Worm (Caenorhabditis elegans) whole organism, L4 larva: ENCODE measurements around the gene sra-31.
A peak's percentile ranks its signal among the peaks of the same experiment; 100 is the strongest.

Experiments
- Y105C5A.15 ChIP-seq: fragments of 200-800 bp; sonication (Bioruptor generic); IDR thresholded peaks from 2 replicates; pipeline ENCODE4 v1.3.6; 2022; ENCODE audit warnings: missing genetic modification characterization, missing compliant biosample characterization
- Y5F2A.4 ChIP-seq: fragments of 200-800 bp; sonication (Bioruptor generic); optimal IDR thresholded peaks from 2 replicates; lab custom pipeline; 2018; ENCODE audit warnings: mild to moderate bottlenecking, missing genetic modification characterization, missing compliant biosample characterization
- Y75B8A.6 ChIP-seq: fragments of 200-800 bp; sonication (Bioruptor generic); IDR thresholded peaks from 2 replicates; pipeline ENCODE4 v1.3.6; 2022; ENCODE audit warnings: missing genetic modification reagents, missing genetic modification characterization, missing compliant biosample characterization
- ZK337.2 ChIP-seq: fragments of 200-800 bp; sonication (Bioruptor generic); IDR thresholded peaks from 2 replicates; pipeline ENCODE4 v1.3.6; 2022; ENCODE audit warnings: missing genetic modification reagents, missing genetic modification characterization, missing compliant biosample characterization
- ZK546.5 ChIP-seq, 2 experiments: sonication (generic microtip); optimal IDR thresholded peaks; 2 replicates each; lab custom pipeline; 2017; ENCODE audit warnings: missing biosample characterization in 2 of 2, missing genetic modification characterization in 2 of 2
- aha-1 ChIP-seq: fragments of 150-350 bp; peaks from one replicate; lab custom pipeline; 2014; ENCODE audit warnings: missing biosample characterization, missing genetic modification characterization
- aly-2 ChIP-seq: sonication (generic microtip); optimal IDR thresholded peaks from 2 replicates; lab custom pipeline; 2018; ENCODE audit warnings: missing biosample characterization, missing genetic modification characterization
- ama-1 ChIP-seq: fragments of 150-350 bp; optimal IDR thresholded peaks from 2 replicates; lab custom pipeline; 2014; ENCODE audit warnings: inconsistent platforms, mixed read lengths
- arid-1 ChIP-seq: fragments of 200-800 bp; sonication (Bioruptor generic); conservative IDR thresholded peaks from 2 replicates; pipeline ENCODE4 v1.3.6; 2022; ENCODE audit warnings: missing genetic modification reagents, missing genetic modification characterization, missing compliant biosample characterization
- ceh-20 ChIP-seq: fragments of 200-800 bp; sonication (Bioruptor generic); IDR thresholded peaks from 2 replicates; pipeline ENCODE4 v1.3.6; 2022; ENCODE audit warnings: missing genetic modification reagents, missing genetic modification characterization, missing compliant biosample characterization
- ceh-44 ChIP-seq: fragments of 200-800 bp; sonication (Bioruptor generic); IDR thresholded peaks from 2 replicates; pipeline ENCODE4 v1.3.6; 2022; ENCODE audit warnings: missing genetic modification reagents, missing genetic modification characterization, missing compliant biosample characterization
- ceh-62 ChIP-seq: sonication (generic microtip); optimal IDR thresholded peaks from 2 replicates; lab custom pipeline; 2017; ENCODE audit warnings: missing biosample characterization, missing genetic modification characterization
- cey-2 ChIP-seq: sonication (generic microtip); optimal IDR thresholded peaks from 3 replicates; lab custom pipeline; 2017; ENCODE audit warnings: missing genetic modification characterization, mild to moderate bottlenecking, missing compliant biosample characterization, antibody characterized with exemption, borderline replicate concordance; ENCODE audit not compliant: insufficient read depth
- daf-16 ChIP-seq, 3 experiments: sonication (generic microtip); optimal IDR thresholded peaks; 2 replicates each; lab custom pipeline; 2016 to 2017; ENCODE audit warnings: missing genetic modification characterization in 3 of 3, missing genetic modification reagents in 3 of 3, mild to moderate bottlenecking in 2 of 3, missing compliant biosample characterization in 2 of 3, missing biosample characterization in 1 of 3, moderate library complexity in 1 of 3
- daf-19 ChIP-seq: fragments of 200-800 bp; sonication (Bioruptor generic); conservative IDR thresholded peaks from 2 replicates; pipeline ENCODE4 v1.3.6; 2022; ENCODE audit warnings: missing genetic modification characterization, missing compliant biosample characterization
- dmd-6 ChIP-seq: fragments of 200-800 bp; sonication (Bioruptor generic); IDR thresholded peaks from 2 replicates; pipeline ENCODE4 v1.3.6; 2022; ENCODE audit warnings: missing genetic modification reagents, missing genetic modification characterization, missing compliant biosample characterization
- dve-1 ChIP-seq: sonication (generic microtip); optimal IDR thresholded peaks from 2 replicates; lab custom pipeline; 2017; ENCODE audit warnings: antibody characterized with exemption, mild to moderate bottlenecking, missing genetic modification characterization, missing compliant biosample characterization; ENCODE audit not compliant: insufficient read depth
- fkh-10 ChIP-seq: fragments of 150-350 bp; optimal IDR thresholded peaks from 2 replicates; lab custom pipeline; 2014; ENCODE audit warnings: missing biosample characterization, missing genetic modification reagents, missing genetic modification characterization
- fos-1 ChIP-seq: fragments of 150-350 bp; optimal IDR thresholded peaks from 2 replicates; lab custom pipeline; 2014; ENCODE audit warnings: missing biosample characterization, missing genetic modification characterization
- gei-8 ChIP-seq: fragments of 200-800 bp; sonication (Bioruptor generic); optimal IDR thresholded peaks from 2 replicates; lab custom pipeline; 2018; ENCODE audit warnings: mild to moderate bottlenecking, missing genetic modification characterization, missing compliant biosample characterization
- hlh-30 ChIP-seq: sonication (generic microtip); optimal IDR thresholded peaks from 2 replicates; lab custom pipeline; 2017; ENCODE audit warnings: antibody characterized with exemption, mild to moderate bottlenecking, missing genetic modification characterization, missing compliant biosample characterization; ENCODE audit not compliant: insufficient read depth
- hmg-1.1 ChIP-seq: fragments of 200-800 bp; sonication (Bioruptor generic); IDR thresholded peaks from 2 replicates; pipeline ENCODE4 v1.3.6; 2022; ENCODE audit warnings: missing genetic modification reagents, missing genetic modification characterization, missing compliant biosample characterization
- lim-7 ChIP-seq: fragments of 200-800 bp; sonication (Bioruptor generic); IDR thresholded peaks from 2 replicates; pipeline ENCODE4 v1.3.6; 2022; ENCODE audit warnings: missing genetic modification characterization, missing compliant biosample characterization
- lin-15B ChIP-seq: fragments of 150-350 bp; sonication (generic microtip); optimal IDR thresholded peaks from 3 replicates; lab custom pipeline; 2014; ENCODE audit warnings: missing biosample characterization, missing genetic modification characterization
- lin-29 ChIP-seq: fragments of 200-800 bp; sonication (Bioruptor generic); IDR thresholded peaks from 2 replicates; pipeline ENCODE4 v1.3.6; 2022; ENCODE audit warnings: missing genetic modification reagents, missing genetic modification characterization, missing compliant biosample characterization
- lin-39 ChIP-seq: fragments of 150-350 bp; optimal IDR thresholded peaks from 2 replicates; lab custom pipeline; 2014; ENCODE audit warnings: missing biosample characterization, missing genetic modification reagents, missing genetic modification characterization
- madf-9 ChIP-seq: fragments of 200-800 bp; sonication (Bioruptor generic); conservative IDR thresholded peaks from 2 replicates; pipeline ENCODE4 v1.3.6; 2022; ENCODE audit warnings: missing genetic modification reagents, missing genetic modification characterization, missing compliant biosample characterization
- mxl-2 ChIP-seq: fragments of 200-800 bp; sonication (Bioruptor generic); conservative IDR thresholded peaks from 2 replicates; pipeline ENCODE4 v1.3.6; 2022; ENCODE audit warnings: missing genetic modification reagents, missing genetic modification characterization, missing compliant biosample characterization
- mxl-3 ChIP-seq: fragments of 200-800 bp; sonication (Bioruptor generic); optimal IDR thresholded peaks from 2 replicates; lab custom pipeline; 2018; ENCODE audit warnings: mild to moderate bottlenecking, missing genetic modification characterization, missing compliant biosample characterization
- nhr-10 ChIP-seq: fragments of 150-350 bp; optimal IDR thresholded peaks from 2 replicates; lab custom pipeline; 2014; ENCODE audit warnings: missing biosample characterization, missing genetic modification characterization
- nhr-102 ChIP-seq: sonication (generic microtip); optimal IDR thresholded peaks from 2 replicates; lab custom pipeline; 2016; ENCODE audit warnings: mild to moderate bottlenecking, missing genetic modification characterization, moderate library complexity, missing compliant biosample characterization
- nhr-237 ChIP-seq: sonication (generic microtip); optimal IDR thresholded peaks from 2 replicates; lab custom pipeline; 2017; ENCODE audit warnings: missing biosample characterization, missing genetic modification characterization
- nhr-41 ChIP-seq: fragments of 200-800 bp; sonication (Bioruptor generic); IDR thresholded peaks from 2 replicates; pipeline ENCODE4 v1.3.6; 2022; ENCODE audit warnings: missing genetic modification reagents, missing genetic modification characterization, missing compliant biosample characterization
- nhr-48 ChIP-seq: sonication (generic microtip); optimal IDR thresholded peaks from 2 replicates; lab custom pipeline; 2016; ENCODE audit warnings: mild to moderate bottlenecking, missing genetic modification characterization, missing compliant biosample characterization
- nhr-77 ChIP-seq: fragments of 150-350 bp; optimal IDR thresholded peaks from 2 replicates; lab custom pipeline; 2014; ENCODE audit warnings: missing biosample characterization, missing genetic modification characterization
- sdz-12 ChIP-seq: fragments of 200-800 bp; sonication (Bioruptor generic); optimal IDR thresholded peaks from 2 replicates; lab custom pipeline; 2018; ENCODE audit warnings: mild to moderate bottlenecking, missing genetic modification characterization, missing compliant biosample characterization
- skn-1 ChIP-seq: fragments of 150-350 bp; optimal IDR thresholded peaks from 2 replicates; lab custom pipeline; 2014; ENCODE audit warnings: missing biosample characterization, missing genetic modification characterization
- snpc-1.2 ChIP-seq: fragments of 200-800 bp; sonication (Bioruptor generic); IDR thresholded peaks from 2 replicates; pipeline ENCODE4 v1.3.6; 2022; ENCODE audit warnings: missing genetic modification reagents, missing genetic modification characterization, missing compliant biosample characterization
- spr-1 ChIP-seq: sonication (generic microtip); optimal IDR thresholded peaks from 2 replicates; lab custom pipeline; 2016; ENCODE audit warnings: mild to moderate bottlenecking, missing genetic modification characterization, missing compliant biosample characterization
- unc-130 ChIP-seq: sonication (generic microtip); optimal IDR thresholded peaks from 2 replicates; lab custom pipeline; 2016; ENCODE audit warnings: missing genetic modification reagents, missing genetic modification characterization, missing compliant biosample characterization
- vab-7 ChIP-seq: fragments of 200-800 bp; sonication (Bioruptor generic); IDR thresholded peaks from 2 replicates; pipeline ENCODE4 v1.3.6; 2022; ENCODE audit warnings: missing genetic modification reagents, missing genetic modification characterization, missing compliant biosample characterization
- zfp-3 ChIP-seq: fragments of 200-800 bp; sonication (Bioruptor generic); conservative IDR thresholded peaks from 2 replicates; pipeline ENCODE4 v1.3.6; 2022; ENCODE audit warnings: missing genetic modification reagents, missing genetic modification characterization, missing compliant biosample characterization
- ztf-11 ChIP-seq: fragments of 150-350 bp; optimal IDR thresholded peaks from 2 replicates; lab custom pipeline; 2014; ENCODE audit warnings: missing biosample characterization, missing genetic modification characterization

The sra-31 gene

DNA sequence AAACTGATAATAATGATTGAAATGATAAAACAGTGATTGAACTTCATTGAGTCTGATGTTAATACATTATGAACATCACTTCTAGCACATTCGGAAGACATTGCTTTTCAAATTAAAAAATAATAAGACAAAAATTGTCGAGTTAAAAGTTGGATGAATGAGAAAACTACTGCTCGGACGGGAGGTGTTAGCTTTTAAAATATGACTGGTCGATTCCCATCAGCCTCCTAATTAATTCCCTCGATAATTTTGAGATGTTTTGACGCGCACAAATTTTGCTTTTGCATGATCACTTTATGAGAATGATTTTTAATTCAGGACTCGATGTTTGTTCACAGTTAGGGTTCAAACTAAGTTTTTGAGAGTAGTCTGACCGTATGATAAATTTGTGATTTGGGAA lies 4.6 kb downstream of the sra-31 start, which contains the start of gene sra-28:
Gene sra-28 (minus strand): TSS at position 101 of the 400 bp plus-strand sequence.
- TF ChIP-seq dmd-6 (GFP tag; lab: Robert Waterston, UW): no peak
- TF ChIP-seq, all 104 proteins: peak for 0

DNA sequence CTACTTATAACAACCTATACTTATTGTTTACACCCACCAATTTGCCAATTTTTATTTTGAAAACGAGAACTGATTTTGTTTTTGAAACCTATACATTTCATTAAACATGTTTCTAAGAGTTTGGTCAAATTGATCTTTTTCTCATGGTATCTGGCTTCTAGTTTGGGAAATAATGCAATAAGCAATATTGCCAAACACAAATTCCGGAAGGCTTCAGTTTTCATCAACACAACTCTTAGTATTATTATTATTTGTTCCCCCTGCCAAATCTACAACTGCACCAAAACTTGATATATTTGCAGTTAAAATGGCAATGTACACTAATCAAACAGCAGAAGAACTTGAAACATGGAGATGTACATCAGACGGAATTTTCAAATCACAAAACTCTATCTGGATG lies 9.6 kb downstream of the sra-31 start, which contains the start of gene sra-27:
Gene sra-27 (plus strand): TSS at position 301 of the 400 bp plus-strand sequence.
- TF ChIP-seq ztf-11: no peak
- no peak for TF ChIP-seq lin-29 (GFP tag; lab: Robert Waterston, UW)
- TF ChIP-seq aha-1 (tag; lab: Kevin White, UChicago): no peak
- TF ChIP-seq nhr-237 (tag; lab: Kevin White, UChicago): no peak

- TF ChIP-seq fos-1 (tag; lab: Kevin White, UChicago): no peak
- no peak for TF ChIP-seq nhr-41
- TF ChIP-seq aly-2: no peak
- TF ChIP-seq Y75B8A.6 (GFP tag; lab: Robert Waterston, UW): no peak
- TF ChIP-seq Y105C5A.15 (GFP tag; lab: Robert Waterston, UW): no peak
- TF ChIP-seq dmd-6 (GFP tag; lab: Robert Waterston, UW): no peak
- no peak for TF ChIP-seq skn-1 (tag; lab: Kevin White, UChicago)
Measured at ce11 chrII:6566628-6567180, 11.6 kb downstream of the sra-31 start, which contains the start of the genes F18C5.5 and F18C5.9. Gene F18C5.5, minus strand, starts transcription at chrII:6566728. Gene F18C5.9, plus strand, starts transcription at chrII:6567130.

- TF ChIP-seq cey-2 (tag; lab: Kevin White, UChicago): no peak
- TF ChIP-seq spr-1 (tag; lab: Kevin White, UChicago): no peak
- TF ChIP-seq zfp-3 (GFP tag; lab: Robert Waterston, UW): no peak
- TF ChIP-seq vab-7 (GFP tag; lab: Robert Waterston, UW): no peak
- peak in 1 of 2 experiments; percentile 42 for TF ChIP-seq daf-16 (GFP tag; optimal IDR thresholded peaks at IDR 0.05; lab: Kevin White, UChicago)
- peak; percentile 36 for TF ChIP-seq daf-16 (tag; optimal IDR thresholded peaks at IDR 0.05; lab: Kevin White, UChicago)
- TF ChIP-seq Y105C5A.15 (GFP tag; lab: Robert Waterston, UW): 0 out of 2 replicates have a peak, but pooled peaks have one; percentile 54
- TF ChIP-seq snpc-1.2 (GFP tag; lab: Robert Waterston, UW): peak; percentile 49; the same call in 1 of the 2 replicates
- 0 out of 2 replicates have a peak, but pooled peaks have one; percentile 24 for TF ChIP-seq mxl-2
- TF ChIP-seq lin-15B (tag; lab: Kevin White, UChicago): no peak
- no peak for TF ChIP-seq lin-39 (tag; lab: Kevin White, UChicago)
- no peak for TF ChIP-seq dve-1 (tag; lab: Kevin White, UChicago)
- TF ChIP-seq mxl-3 (GFP tag; lab: Kevin White, UChicago): peak; percentile 42
- TF ChIP-seq lim-7 (GFP tag; lab: Robert Waterston, UW): peak; percentile 87
- TF ChIP-seq ZK337.2 (GFP tag; lab: Robert Waterston, UW): 0 out of 2 replicates have a peak, but pooled peaks have one; percentile 69
- TF ChIP-seq nhr-48 (tag; lab: Kevin White, UChicago): peak; percentile 26
- peak; percentile 15 for TF ChIP-seq gei-8 (GFP tag; lab: Kevin White, UChicago)
- peak; percentile 0 for TF ChIP-seq nhr-77 (tag; lab: Kevin White, UChicago)
- TF ChIP-seq arid-1 (GFP tag; lab: Robert Waterston, UW): no peak
- no peak for TF ChIP-seq Y5F2A.4 (GFP tag; lab: Kevin White, UChicago)
- TF ChIP-seq unc-130: peak; percentile 47
- peak; percentile 70; the same call in 1 of the 2 replicates for TF ChIP-seq ceh-44
- TF ChIP-seq hlh-30 (tag; lab: Kevin White, UChicago): peak; percentile 26
- no peak; the same call in 1 of the 2 replicates for TF ChIP-seq ceh-20 (GFP tag; lab: Robert Waterston, UW)
- peak; percentile 67 for TF ChIP-seq madf-9 (GFP tag; lab: Robert Waterston, UW)
- no peak for TF ChIP-seq ama-1 (lab: Kevin White, UChicago)
- no peak for TF ChIP-seq sdz-12
- no peak for TF ChIP-seq ceh-62 (tag; lab: Kevin White, UChicago)
- no peak for TF ChIP-seq ZK546.5 (tag; optimal IDR thresholded peaks at IDR 0.05; lab: Kevin White, UChicago)
- TF ChIP-seq nhr-102 (tag; lab: Kevin White, UChicago): peak; percentile 62
- TF ChIP-seq daf-19 (GFP tag; lab: Robert Waterston, UW): 0 out of 2 replicates have a peak, but pooled peaks have one; percentile 40
- TF ChIP-seq hmg-1.1 (GFP tag; lab: Robert Waterston, UW): no peak; the same call in 1 of the 2 replicates
- TF ChIP-seq fkh-10 (GFP tag; lab: Kevin White, UChicago): no peak
- TF ChIP-seq nhr-41: peak; percentile 68; the same call in 1 of the 2 replicates
- no peak for TF ChIP-seq nhr-10
Measured at ce11 chrII:6565077-6565476, 13.2 kb downstream of the sra-31 start, which contains the start of gene mpz-3. Gene mpz-3, minus strand, starts transcription at chrII:6565396.
